Fruit fly (Drosophila melanogaster) S2 (cell line): Measurements from ENCODE around the gene CG33796.

Experiments
- CG8478 ChIP-seq: fragments of >200 bp; optimal IDR thresholded peaks from 2 replicates; lab custom pipeline; 2018
- CTCF ChIP-seq, 2 experiments: fragments of >200 bp; optimal IDR thresholded peaks; 2 replicates each; lab custom pipeline; 2018

DNA sequence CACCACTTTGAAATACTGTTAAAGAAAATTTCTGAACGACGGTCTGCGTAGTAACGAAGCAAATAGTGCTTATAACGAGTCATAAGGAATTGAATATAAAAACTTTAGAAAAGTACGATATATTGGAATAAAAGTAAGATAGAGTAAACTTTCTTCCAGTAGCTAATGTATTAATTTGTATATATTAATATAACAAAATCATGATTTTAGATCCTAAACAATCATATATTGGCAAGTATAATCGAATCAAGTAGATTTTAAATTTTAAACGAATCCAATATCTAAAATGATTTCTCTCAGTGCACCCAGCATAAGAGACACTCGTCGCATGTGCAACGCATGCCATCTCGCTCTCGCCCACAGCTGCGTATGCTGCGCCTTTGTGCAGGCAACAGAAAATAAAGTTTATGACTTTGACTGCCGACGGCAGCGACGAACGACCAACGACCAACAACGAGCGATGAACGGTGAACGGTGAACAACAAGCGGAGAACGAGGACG lies 11.5 kb upstream of the CG33796 start:
- TF ChIP-seq CG8478 (lab: Kevin White, UChicago) (no peak), CTCF (optimal IDR thresholded peaks at IDR 0.05; lab: Kevin White, UChicago) (no peak)
